Fruit fly (Drosophila melanogaster) whole organism, embryonic: Measurements from ENCODE around the gene Exn.

Experiments used
- ATbp ChIP-seq: fragments of 200-800 bp; sonication (Bioruptor generic); optimal IDR thresholded peaks from 2 replicates; lab custom pipeline; 2017; ENCODE audit warnings: missing biosample characterization, mild to moderate bottlenecking, missing genetic modification characterization, missing genetic modification reagents
- Aef1 ChIP-seq: fragments of 200-800 bp; sonication (Bioruptor generic); IDR thresholded peaks from 3 replicates; pipeline ENCODE4 v1.3.6; 2022; ENCODE audit warnings: missing biosample characterization, missing genetic modification characterization
- CG10274 ChIP-seq: fragments of 200-800 bp; sonication (Bioruptor generic); optimal IDR thresholded peaks from 3 replicates; lab custom pipeline; 2017; ENCODE audit warnings: missing biosample characterization, mild to moderate bottlenecking, missing genetic modification characterization
- CG10431 ChIP-seq: fragments of 200-800 bp; sonication (Bioruptor generic); optimal IDR thresholded peaks from 3 replicates; lab custom pipeline; 2018; ENCODE audit warnings: missing biosample characterization, mild to moderate bottlenecking, missing genetic modification characterization
- CG12942 ChIP-seq: fragments of 200-800 bp; sonication (Bioruptor generic); optimal IDR thresholded peaks from 3 replicates; lab custom pipeline; 2016; ENCODE audit warnings: missing biosample characterization, missing genetic modification characterization
- CG14667 ChIP-seq: fragments of 200-800 bp; sonication (Bioruptor generic); IDR thresholded peaks from 2 replicates; pipeline ENCODE4 v1.3.6; 2022; ENCODE audit warnings: missing biosample characterization, missing genetic modification characterization
- CG14710 ChIP-seq: fragments of 200-800 bp; sonication (Bioruptor generic); optimal IDR thresholded peaks from 3 replicates; lab custom pipeline; 2019; ENCODE audit warnings: missing biosample characterization, mild to moderate bottlenecking, missing genetic modification characterization, moderate library complexity
- CG14965 ChIP-seq: fragments of 200-800 bp; sonication (Bioruptor generic); optimal IDR thresholded peaks from 2 replicates; lab custom pipeline; 2016; ENCODE audit warnings: missing biosample characterization, missing genetic modification characterization, borderline replicate concordance
- CG15073 ChIP-seq: fragments of 200-800 bp; sonication (Bioruptor generic); optimal IDR thresholded peaks from 2 replicates; lab custom pipeline; 2016; ENCODE audit warnings: missing biosample characterization, missing genetic modification characterization
- CG1529 ChIP-seq: fragments of 200-800 bp; sonication (Bioruptor generic); optimal IDR thresholded peaks from 3 replicates; lab custom pipeline; 2018; ENCODE audit warnings: missing biosample characterization, missing genetic modification characterization
- CG15479 ChIP-seq: fragments of 200-800 bp; sonication (Bioruptor generic); optimal IDR thresholded peaks from 3 replicates; lab custom pipeline; 2019; ENCODE audit warnings: missing biosample characterization, mild to moderate bottlenecking, missing genetic modification characterization, moderate library complexity
- CG17186 ChIP-seq: fragments of 200-800 bp; sonication (Bioruptor generic); optimal IDR thresholded peaks from 3 replicates; lab custom pipeline; 2017; ENCODE audit warnings: missing biosample characterization, missing genetic modification reagents, missing genetic modification characterization
- CG1832 ChIP-seq: fragments of 200-800 bp; sonication (Bioruptor generic); optimal IDR thresholded peaks from 2 replicates; lab custom pipeline; 2017; ENCODE audit warnings: missing biosample characterization, mild to moderate bottlenecking, missing genetic modification characterization, inconsistent platforms
- CG3281 ChIP-seq: fragments of 200-800 bp; sonication (Bioruptor generic); optimal IDR thresholded peaks from 3 replicates; lab custom pipeline; 2017; ENCODE audit warnings: missing biosample characterization, mild to moderate bottlenecking, missing genetic modification characterization
- CG3838 ChIP-seq: fragments of 200-800 bp; sonication (Bioruptor generic); optimal IDR thresholded peaks from 3 replicates; lab custom pipeline; 2016; ENCODE audit warnings: missing biosample characterization, missing genetic modification characterization
- CG3995 ChIP-seq: fragments of 200-800 bp; sonication (Bioruptor generic); optimal IDR thresholded peaks from 3 replicates; lab custom pipeline; 2016; ENCODE audit warnings: missing biosample characterization, missing genetic modification characterization
- CG4730 ChIP-seq: fragments of 200-800 bp; sonication (Bioruptor generic); IDR thresholded peaks from 2 replicates; pipeline ENCODE4 v1.3.6; 2022; ENCODE audit warnings: missing biosample characterization, missing genetic modification characterization
- CG4820 ChIP-seq: fragments of 200-800 bp; sonication (Bioruptor generic); optimal IDR thresholded peaks from 3 replicates; lab custom pipeline; 2016; ENCODE audit warnings: missing biosample characterization, missing genetic modification characterization
- CG6813 ChIP-seq: fragments of 200-800 bp; sonication (Bioruptor generic); optimal IDR thresholded peaks from 2 replicates; lab custom pipeline; 2017; ENCODE audit warnings: missing biosample characterization, missing genetic modification characterization, mild to moderate bottlenecking, moderate library complexity, missing genetic modification reagents
- CG9437 ChIP-seq: fragments of 200-800 bp; sonication (Bioruptor generic); optimal IDR thresholded peaks from 2 replicates; lab custom pipeline; 2018; ENCODE audit warnings: missing biosample characterization, mild to moderate bottlenecking, missing genetic modification characterization
- CG9932 ChIP-seq: fragments of 200-800 bp; sonication (Bioruptor generic); IDR thresholded peaks from 2 replicates; pipeline ENCODE4 v1.3.6; 2022; ENCODE audit warnings: missing biosample characterization, missing genetic modification characterization
- Chrac-16 ChIP-seq: fragments of 200-800 bp; sonication (Bioruptor generic); optimal IDR thresholded peaks from 3 replicates; lab custom pipeline; 2016; ENCODE audit warnings: missing biosample characterization, missing genetic modification characterization
- Doc3 ChIP-seq: fragments of 200-800 bp; sonication (Bioruptor generic); IDR thresholded peaks from 3 replicates; pipeline ENCODE4 v1.3.6; 2022; ENCODE audit warnings: missing biosample characterization, missing genetic modification characterization; ENCODE audit not compliant: partially characterized antibody
- Fer1 ChIP-seq: fragments of 200-800 bp; sonication (Bioruptor generic); optimal IDR thresholded peaks from 2 replicates; lab custom pipeline; 2017; ENCODE audit warnings: missing biosample characterization, mild to moderate bottlenecking, missing genetic modification characterization
- Hr51 ChIP-seq, 2 experiments: fragments of 200-800 bp; sonication (Bioruptor generic); optimal IDR thresholded peaks; 2 replicates in 1 of 2; 3 replicates in 1 of 2; lab custom pipeline; 2016 to 2018; ENCODE audit warnings: missing biosample characterization in 2 of 2, missing genetic modification characterization in 2 of 2, mild to moderate bottlenecking in 1 of 2, moderate library complexity in 1 of 2
- Lpt ChIP-seq: fragments of >200 bp; optimal IDR thresholded peaks from 2 replicates; lab custom pipeline; 2018; ENCODE audit warnings: missing biosample characterization, missing genetic modification characterization
- Mad ChIP-seq: fragments of 200-800 bp; sonication (Bioruptor generic); optimal IDR thresholded peaks from 2 replicates; lab custom pipeline; 2016; ENCODE audit warnings: missing biosample characterization, missing genetic modification characterization
- ap ChIP-seq: fragments of 200-800 bp; sonication (Bioruptor generic); IDR thresholded peaks from 2 replicates; pipeline ENCODE4 v1.3.6; 2022; ENCODE audit warnings: missing biosample characterization, missing genetic modification characterization
- bigmax ChIP-seq: fragments of 200-800 bp; sonication (Bioruptor generic); optimal IDR thresholded peaks from 2 replicates; lab custom pipeline; 2018; ENCODE audit warnings: missing biosample characterization, mild to moderate bottlenecking, missing genetic modification characterization
- bowl ChIP-seq: fragments of 200-800 bp; sonication (Bioruptor generic); IDR thresholded peaks from 2 replicates; pipeline ENCODE4 v1.3.6; 2022; ENCODE audit warnings: missing biosample characterization, missing genetic modification characterization
- corto ChIP-seq: fragments of 200-800 bp; sonication (Bioruptor generic); optimal IDR thresholded peaks from 2 replicates; lab custom pipeline; 2016; ENCODE audit warnings: missing biosample characterization, mild to moderate bottlenecking, missing genetic modification characterization, moderate library complexity
- crol ChIP-seq: fragments of 200-800 bp; sonication (Bioruptor generic); IDR thresholded peaks from 2 replicates; pipeline ENCODE4 v1.3.6; 2022; ENCODE audit warnings: missing biosample characterization, missing genetic modification characterization
- cwo ChIP-seq: fragments of 200-800 bp; sonication (Bioruptor generic); optimal IDR thresholded peaks from 3 replicates; lab custom pipeline; 2017; ENCODE audit warnings: missing biosample characterization, missing genetic modification characterization, mild to moderate bottlenecking, moderate library complexity, missing genetic modification reagents
- disco-r ChIP-seq: fragments of 200-800 bp; sonication (Bioruptor generic); optimal IDR thresholded peaks from 2 replicates; lab custom pipeline; 2016; ENCODE audit warnings: missing biosample characterization, missing genetic modification characterization
- gsb ChIP-seq: fragments of 200-800 bp; sonication (Bioruptor generic); IDR thresholded peaks from 2 replicates; pipeline ENCODE4 v1.3.6; 2022; ENCODE audit warnings: missing biosample characterization, missing genetic modification characterization
- hbn ChIP-seq: fragments of 200-800 bp; sonication (Bioruptor generic); IDR thresholded peaks from 2 replicates; pipeline ENCODE4 v1.3.6; 2022; ENCODE audit warnings: missing biosample characterization, missing genetic modification characterization; ENCODE audit not compliant: partially characterized antibody
- her ChIP-seq: fragments of 200-800 bp; sonication (Bioruptor generic); optimal IDR thresholded peaks from 2 replicates; lab custom pipeline; 2016; ENCODE audit warnings: missing biosample characterization, missing genetic modification characterization
- jigr1 ChIP-seq: fragments of 200-800 bp; sonication (Bioruptor generic); IDR thresholded peaks from 3 replicates; pipeline ENCODE4 v1.3.6; 2022; ENCODE audit warnings: missing biosample characterization, missing genetic modification characterization
- jumu ChIP-seq: fragments of 200-800 bp; sonication (Bioruptor generic); optimal IDR thresholded peaks from 3 replicates; lab custom pipeline; 2016; ENCODE audit warnings: missing biosample characterization, missing genetic modification characterization
- ken ChIP-seq: fragments of 200-800 bp; sonication (Bioruptor generic); IDR thresholded peaks from 3 replicates; pipeline ENCODE4 v1.3.6; 2022; ENCODE audit warnings: missing biosample characterization, missing genetic modification characterization
- lola ChIP-seq, 3 experiments: fragments of >200 bp in 2 of 3; fragments of 200-800 bp in 1 of 3; sonication (Bioruptor generic) in 1 of 3; optimal IDR thresholded peaks; 2 replicates each; lab custom pipeline; 2017 to 2019; ENCODE audit warnings: missing biosample characterization in 3 of 3, missing genetic modification characterization in 3 of 3, mild to moderate bottlenecking in 1 of 3, moderate library complexity in 1 of 3
- nom ChIP-seq: fragments of 200-800 bp; sonication (Bioruptor generic); optimal IDR thresholded peaks from 2 replicates; lab custom pipeline; 2017; ENCODE audit warnings: missing biosample characterization, missing genetic modification characterization, mild to moderate bottlenecking, moderate library complexity, missing genetic modification reagents
- p53 ChIP-seq: fragments of 200-800 bp; sonication (Bioruptor generic); optimal IDR thresholded peaks from 2 replicates; lab custom pipeline; 2016; ENCODE audit warnings: missing biosample characterization, missing genetic modification characterization
- pum ChIP-seq: fragments of 200-800 bp; sonication (Bioruptor generic); optimal IDR thresholded peaks from 2 replicates; lab custom pipeline; 2016; ENCODE audit warnings: missing biosample characterization, missing genetic modification characterization
- sqz ChIP-seq: fragments of 200-800 bp; sonication (Bioruptor generic); optimal IDR thresholded peaks from 3 replicates; lab custom pipeline; 2018; ENCODE audit warnings: missing biosample characterization, mild to moderate bottlenecking, missing genetic modification characterization
- trem ChIP-seq: fragments of 200-800 bp; optimal IDR thresholded peaks from 3 replicates; lab custom pipeline; 2019; ENCODE audit warnings: missing biosample characterization, mild to moderate bottlenecking, missing genetic modification characterization, moderate library complexity
- ttk ChIP-seq: fragments of 200-800 bp; sonication (Bioruptor generic); IDR thresholded peaks from 2 replicates; pipeline ENCODE4 v2.1.2; 2022; ENCODE audit warnings: missing biosample characterization, missing genetic modification characterization
- yki ChIP-seq: fragments of >200 bp; optimal IDR thresholded peaks from 3 replicates; lab custom pipeline; 2018
- z ChIP-seq: fragments of 200-800 bp; sonication (Bioruptor generic); IDR thresholded peaks from 3 replicates; pipeline ENCODE4 v1.3.6; 2022; ENCODE audit warnings: missing biosample characterization, missing genetic modification characterization

Gene Exn

DNA sequence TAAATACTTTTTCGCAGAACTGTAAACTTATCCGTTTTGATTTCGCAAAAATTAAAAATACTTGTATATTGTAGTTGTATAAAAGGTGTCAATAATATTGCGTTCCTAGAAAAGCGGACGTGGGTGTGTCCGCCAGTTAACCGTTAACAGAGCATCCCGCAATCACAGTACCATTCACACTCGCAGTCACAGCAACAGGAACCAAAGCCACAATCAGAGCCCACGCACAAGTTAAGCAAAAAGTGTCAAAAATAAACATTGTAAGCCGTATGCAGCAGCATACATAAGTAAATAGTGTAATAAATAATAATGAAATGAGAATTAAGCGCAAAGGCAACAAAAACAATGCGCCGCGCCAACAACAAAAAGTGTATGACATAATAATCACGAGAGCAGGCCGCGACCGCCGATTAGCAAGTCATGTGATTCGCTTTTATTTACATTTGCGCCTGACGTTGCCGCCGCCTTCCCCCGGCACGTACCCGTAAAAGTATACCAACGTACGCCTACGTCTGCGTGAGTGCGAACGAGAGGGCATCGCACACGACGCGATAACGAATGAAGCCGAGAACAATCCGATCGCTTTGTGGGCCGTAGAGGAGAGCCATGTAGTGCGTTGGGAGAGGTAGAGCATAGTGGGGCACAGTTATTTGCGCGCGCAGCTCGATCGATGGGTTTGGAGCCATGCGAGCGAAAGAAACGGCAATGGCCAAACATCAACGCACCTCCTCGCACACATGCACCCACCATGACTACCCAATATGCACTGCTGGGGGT, 40.1 kb downstream of the Exn start (continued):
- TF ChIP-seq CG14965 (GFP tag; lab: Kevin White, UChicago) (no peak), CG4730 (GFP tag; lab: Robert Waterston, UW) (peak; percentile 23; the same call in 1 of the 2 replicates), Doc3 (GFP tag; lab: Robert Waterston, UW) (no peak), crol (GFP tag; lab: Robert Waterston, UW) (peak; percentile 100), CG17186 (GFP tag; lab: Kevin White, UChicago) (no peak), hbn (GFP tag; lab: Robert Waterston, UW) (peak; percentile 49; the same call in 1 of the 2 replicates), CG15479 (peak; percentile 64), CG15073 (GFP tag; lab: Kevin White, UChicago) (no peak), yki (no peak), ap (GFP tag; lab: Robert Waterston, UW) (no peak), gsb (GFP tag; lab: Robert Waterston, UW) (0 out of 2 replicates have a peak, but pooled peaks have one; percentile 33), ATbp (GFP tag; lab: Kevin White, UChicago) (peak; percentile 58), Fer1 (GFP tag; lab: Kevin White, UChicago) (peak; percentile 67), her (GFP tag; lab: Kevin White, UChicago) (no peak), Lpt (GFP tag; lab: Kevin White, UChicago) (no peak), pum (GFP tag; lab: Kevin White, UChicago) (no peak), CG1529 (GFP tag; lab: Kevin White, UChicago) (no peak), CG9437 (GFP tag; lab: Kevin White, UChicago) (no peak), CG3281 (GFP tag; lab: Kevin White, UChicago) (peak; percentile 47), corto (GFP tag; lab: Kevin White, UChicago) (no peak), jumu (GFP tag; lab: Kevin White, UChicago) (no peak), bigmax (GFP tag; lab: Kevin White, UChicago) (no peak), CG6813 (GFP tag; lab: Kevin White, UChicago) (peak; percentile 17), CG14710 (no peak), cwo (peak; percentile 100), z (GFP tag; lab: Robert Waterston, UW) (no peak), ken (GFP tag; lab: Robert Waterston, UW) (peak; percentile 48; the same call in 1 of the 3 replicates), bowl (GFP tag; lab: Robert Waterston, UW) (no peak), p53 (no peak), jigr1 (no peak), Aef1 (GFP tag; lab: Robert Waterston, UW) (peak; percentile 13; the same call in 1 of the 3 replicates), sqz (GFP tag; lab: Kevin White, UChicago) (no peak), CG14667 (GFP tag; lab: Robert Waterston, UW) (no peak), CG3995 (GFP tag; lab: Kevin White, UChicago) (peak; percentile 48), disco-r (no peak), trem (tag; lab: Kevin White, UChicago) (no peak), CG10431 (GFP tag; lab: Kevin White, UChicago) (no peak), lola (GFP tag; optimal IDR thresholded peaks at IDR 0.05; lab: Kevin White, UChicago) (no peak), CG9932 (GFP tag; lab: Robert Waterston, UW) (peak; percentile 31), CG3838 (GFP tag; lab: Kevin White, UChicago) (no peak), Hr51 (GFP tag; optimal IDR thresholded peaks at IDR 0.05; lab: Kevin White, UChicago) (peak in 1 of 2 experiments; percentile 68), CG1832 (GFP tag; lab: Kevin White, UChicago) (peak; percentile 88), CG10274 (no peak), ttk (peak; percentile 44), Mad (GFP tag; lab: Kevin White, UChicago) (no peak), CG4820 (GFP tag; lab: Kevin White, UChicago) (peak; percentile 12), CG12942 (GFP tag; lab: Kevin White, UChicago) (peak; percentile 1), nom (peak; percentile 71), Chrac-16 (GFP tag; lab: Kevin White, UChicago) (no peak)
